Fruit fly (Drosophila melanogaster) whole organism, adult: Measurements from ENCODE around the gene CG16989.

Experiments used
- CG12768 ChIP-seq: fragments of 200-800 bp; sonication (Bioruptor generic); optimal IDR thresholded peaks from 2 replicates; lab custom pipeline; 2017; ENCODE audit warnings: missing biosample characterization, missing genetic modification characterization, mild to moderate bottlenecking, moderate library complexity, missing genetic modification reagents
- CG1620 ChIP-seq: fragments of 200-800 bp; sonication (Bioruptor generic); optimal IDR thresholded peaks from 2 replicates; lab custom pipeline; 2016; ENCODE audit warnings: missing biosample characterization, missing genetic modification characterization
- Clk ChIP-seq: fragments of 200-800 bp; sonication (Bioruptor generic); optimal IDR thresholded peaks from 2 replicates; lab custom pipeline; 2017; ENCODE audit warnings: missing biosample characterization, missing genetic modification characterization
- kay ChIP-seq: fragments of 200-800 bp; sonication (Bioruptor generic); peaks from one replicate; lab custom pipeline; 2016; ENCODE audit warnings: missing biosample characterization, missing genetic modification characterization, borderline replicate concordance

dm6 chrX:841038-841437 is 48.1 kb downstream of the CG16989 start:
- TF ChIP-seq Clk (GFP tag; lab: Kevin White, UChicago) (no peak), CG12768 (GFP tag; lab: Kevin White, UChicago) (no peak), CG1620 (GFP tag; lab: Kevin White, UChicago) (no peak), kay (no peak)
